Worm (Caenorhabditis elegans) whole organism, mixed stage, embryonic: ENCODE data around the gene B0285.3.

Experiments used
- ces-1 ChIP-seq: fragments of 150-350 bp; optimal IDR thresholded peaks from 2 replicates; lab custom pipeline; 2014; ENCODE audit warnings: missing biosample characterization, missing genetic modification reagents, missing genetic modification characterization
- lin-32 ChIP-seq: fragments of 200-800 bp; sonication (Bioruptor generic); optimal IDR thresholded peaks from 2 replicates; lab custom pipeline; 2018; ENCODE audit warnings: mild to moderate bottlenecking, missing genetic modification characterization, missing compliant biosample characterization
- nhr-237 ChIP-seq: fragments of 150-350 bp; optimal IDR thresholded peaks from 2 replicates; lab custom pipeline; 2014; ENCODE audit warnings: missing biosample characterization, missing genetic modification characterization
- nhr-76 ChIP-seq: sonication (generic microtip); optimal IDR thresholded peaks from 2 replicates; lab custom pipeline; 2017; ENCODE audit warnings: missing biosample characterization, missing genetic modification characterization
- snpc-4 ChIP-seq: fragments of 150-350 bp; optimal IDR thresholded peaks from 2 replicates; lab custom pipeline; 2014; ENCODE audit warnings: missing biosample characterization, missing genetic modification characterization
- unc-120 ChIP-seq: sonication (generic microtip); optimal IDR thresholded peaks from 2 replicates; lab custom pipeline; 2017; ENCODE audit warnings: missing genetic modification characterization, missing compliant biosample characterization; ENCODE audit not compliant: poor library complexity, severe bottlenecking
- unc-62 ChIP-seq: fragments of 150-350 bp; optimal IDR thresholded peaks from 2 replicates; lab custom pipeline; 2014; ENCODE audit warnings: missing biosample characterization, missing genetic modification reagents, missing genetic modification characterization

- TF ChIP-seq nhr-76: no peak
- TF ChIP-seq snpc-4 (tag; lab: Kevin White, UChicago): no peak
- TF ChIP-seq lin-32 (GFP tag; lab: Kevin White, UChicago): no peak
- no peak for TF ChIP-seq unc-120 (tag; lab: Kevin White, UChicago)
- TF ChIP-seq ces-1 (GFP tag; lab: Kevin White, UChicago): no peak
- no peak for TF ChIP-seq unc-62 (GFP tag; lab: Kevin White, UChicago)
- no peak for TF ChIP-seq nhr-237 (tag; lab: Kevin White, UChicago)
These were observed 48.2 kb upstream of the B0285.3 start for ce11 chrIII:4391319-4391718.
